Fruit fly (Drosophila melanogaster) whole organism, embryonic: ENCODE measurements around the gene Pis.
A peak's percentile ranks its signal among the peaks of the same experiment; 100 is the strongest.

Experiments
- CG10147 ChIP-seq: fragments of 200-800 bp; sonication (Bioruptor generic); optimal IDR thresholded peaks from 2 replicates; lab custom pipeline; 2019; ENCODE audit warnings: missing biosample characterization, mild to moderate bottlenecking, missing genetic modification characterization, moderate library complexity
- CG10321 ChIP-seq: fragments of 200-800 bp; sonication (Bioruptor generic); IDR thresholded peaks from 2 replicates; pipeline ENCODE4 v1.3.6; 2022; ENCODE audit warnings: missing biosample characterization, missing genetic modification characterization
- CG10543 ChIP-seq: fragments of 200-800 bp; sonication (Bioruptor generic); optimal IDR thresholded peaks from 3 replicates; lab custom pipeline; 2017; ENCODE audit warnings: missing biosample characterization, mild to moderate bottlenecking, missing genetic modification characterization, moderate library complexity
- CG12071 ChIP-seq: fragments of 200-800 bp; sonication (Bioruptor generic); optimal IDR thresholded peaks from 3 replicates; lab custom pipeline; 2018; ENCODE audit warnings: missing biosample characterization, mild to moderate bottlenecking, missing genetic modification characterization
- CG12104 ChIP-seq: fragments of 200-800 bp; sonication (Bioruptor generic); optimal IDR thresholded peaks from 3 replicates; lab custom pipeline; 2016; ENCODE audit warnings: missing biosample characterization, missing genetic modification characterization
- CG12391 ChIP-seq: fragments of 200-800 bp; sonication (Bioruptor generic); optimal IDR thresholded peaks from 3 replicates; lab custom pipeline; 2018; ENCODE audit warnings: missing biosample characterization, mild to moderate bottlenecking, missing genetic modification characterization, moderate library complexity
- CG12744 ChIP-seq: fragments of 200-800 bp; sonication (Bioruptor generic); optimal IDR thresholded peaks from 2 replicates; lab custom pipeline; 2016; ENCODE audit warnings: missing biosample characterization, missing genetic modification characterization
- CG13296 ChIP-seq: fragments of 200-800 bp; sonication (Bioruptor generic); optimal IDR thresholded peaks from 3 replicates; lab custom pipeline; 2018; ENCODE audit warnings: missing biosample characterization, mild to moderate bottlenecking, missing genetic modification characterization
- CG13624 ChIP-seq: fragments of 200-800 bp; sonication (Bioruptor generic); optimal IDR thresholded peaks from 2 replicates; lab custom pipeline; 2016; ENCODE audit warnings: missing biosample characterization, missing genetic modification characterization
- CG13894 ChIP-seq: fragments of 200-800 bp; sonication (Bioruptor generic); optimal IDR thresholded peaks from 3 replicates; lab custom pipeline; 2018; ENCODE audit warnings: missing biosample characterization, mild to moderate bottlenecking, missing genetic modification characterization, moderate library complexity
- CG15479 ChIP-seq: fragments of 200-800 bp; sonication (Bioruptor generic); optimal IDR thresholded peaks from 3 replicates; lab custom pipeline; 2019; ENCODE audit warnings: missing biosample characterization, mild to moderate bottlenecking, missing genetic modification characterization, moderate library complexity
- CG2199 ChIP-seq: fragments of 200-800 bp; sonication (Bioruptor generic); IDR thresholded peaks from 3 replicates; pipeline ENCODE4 v1.3.6; 2022; ENCODE audit warnings: missing biosample characterization, missing genetic modification characterization
- CG33213 ChIP-seq: fragments of 200-800 bp; sonication (Bioruptor generic); optimal IDR thresholded peaks from 3 replicates; lab custom pipeline; 2016; ENCODE audit warnings: missing biosample characterization, missing genetic modification characterization
- CG33557 ChIP-seq: fragments of 200-800 bp; sonication (Bioruptor generic); optimal IDR thresholded peaks from 2 replicates; lab custom pipeline; 2019; ENCODE audit warnings: missing biosample characterization, mild to moderate bottlenecking, missing genetic modification characterization, moderate library complexity
- CG3838 ChIP-seq: fragments of 200-800 bp; sonication (Bioruptor generic); optimal IDR thresholded peaks from 3 replicates; lab custom pipeline; 2016; ENCODE audit warnings: missing biosample characterization, missing genetic modification characterization
- CG43689 ChIP-seq: fragments of 200-800 bp; sonication (Bioruptor generic); IDR thresholded peaks from 2 replicates; pipeline ENCODE4 v1.3.6; 2022; ENCODE audit warnings: missing biosample characterization, missing genetic modification characterization
- CG5953 ChIP-seq: fragments of 200-800 bp; sonication (Bioruptor generic); IDR thresholded peaks from 2 replicates; pipeline ENCODE4 v1.3.6; 2022; ENCODE audit warnings: missing biosample characterization, missing genetic modification characterization
- CG7357 ChIP-seq: fragments of 200-800 bp; sonication (Bioruptor generic); IDR thresholded peaks from 3 replicates; pipeline ENCODE4 v1.3.6; 2022; ENCODE audit warnings: missing biosample characterization, missing genetic modification characterization
- CG7839 ChIP-seq: fragments of 200-800 bp; sonication (Bioruptor generic); optimal IDR thresholded peaks from 3 replicates; lab custom pipeline; 2018; ENCODE audit warnings: missing biosample characterization, mild to moderate bottlenecking, missing genetic modification characterization, moderate library complexity
- CG9609 ChIP-seq: fragments of 200-800 bp; sonication (Bioruptor generic); optimal IDR thresholded peaks from 3 replicates; lab custom pipeline; 2016; ENCODE audit warnings: missing biosample characterization, missing genetic modification characterization
- CG9817 ChIP-seq: fragments of 200-800 bp; sonication (Bioruptor generic); optimal IDR thresholded peaks from 2 replicates; lab custom pipeline; 2018; ENCODE audit warnings: missing biosample characterization, mild to moderate bottlenecking, missing genetic modification characterization, moderate library complexity
- E2f1 ChIP-seq: fragments of 200-800 bp; sonication (Bioruptor generic); IDR thresholded peaks from 2 replicates; pipeline ENCODE4 v1.3.6; 2022; ENCODE audit warnings: missing biosample characterization, missing genetic modification characterization
- Ets97D ChIP-seq: fragments of 200-800 bp; sonication (Bioruptor generic); optimal IDR thresholded peaks from 3 replicates; lab custom pipeline; 2016; ENCODE audit warnings: missing biosample characterization, missing genetic modification characterization
- Fer1 ChIP-seq: fragments of 200-800 bp; sonication (Bioruptor generic); optimal IDR thresholded peaks from 2 replicates; lab custom pipeline; 2017; ENCODE audit warnings: missing biosample characterization, mild to moderate bottlenecking, missing genetic modification characterization
- HLH4C ChIP-seq: fragments of 200-800 bp; sonication (Bioruptor generic); IDR thresholded peaks from 3 replicates; pipeline ENCODE4 v1.3.6; 2022; ENCODE audit warnings: missing biosample characterization, missing genetic modification characterization; ENCODE audit not compliant: partially characterized antibody
- HLH54F ChIP-seq: fragments of 200-800 bp; sonication (Bioruptor generic); optimal IDR thresholded peaks from 3 replicates; lab custom pipeline; 2016; ENCODE audit warnings: missing biosample characterization, missing genetic modification characterization
- NC2α ChIP-seq: fragments of 200-800 bp; sonication (Bioruptor generic); optimal IDR thresholded peaks from 2 replicates; lab custom pipeline; 2016; ENCODE audit warnings: missing biosample characterization, missing genetic modification characterization
- NFAT ChIP-seq: fragments of 200-800 bp; sonication (Bioruptor generic); IDR thresholded peaks from 2 replicates; pipeline ENCODE4 v1.3.6; 2022; ENCODE audit warnings: missing biosample characterization, missing genetic modification characterization
- Nf-YC ChIP-seq: fragments of 200-800 bp; optimal IDR thresholded peaks from 3 replicates; lab custom pipeline; 2019; ENCODE audit warnings: missing biosample characterization, mild to moderate bottlenecking, missing genetic modification characterization, moderate library complexity
- NfI ChIP-seq: fragments of 200-800 bp; sonication (Bioruptor generic); optimal IDR thresholded peaks from 3 replicates; lab custom pipeline; 2018; ENCODE audit warnings: missing biosample characterization, mild to moderate bottlenecking, missing genetic modification characterization, moderate library complexity
- Optix ChIP-seq: fragments of 200-800 bp; sonication (Bioruptor generic); IDR thresholded peaks from 3 replicates; pipeline ENCODE4 v1.3.6; 2022; ENCODE audit warnings: missing biosample characterization, missing genetic modification characterization
- Pdp1 ChIP-seq, 2 experiments: fragments of 200-800 bp; sonication (Bioruptor generic); optimal IDR thresholded peaks; 3 replicates each; lab custom pipeline; 2016; ENCODE audit warnings: missing biosample characterization in 2 of 2, missing genetic modification characterization in 2 of 2, mild to moderate bottlenecking in 1 of 2, moderate library complexity in 1 of 2
- ara ChIP-seq: fragments of 200-800 bp; sonication (Bioruptor generic); IDR thresholded peaks from 2 replicates; pipeline ENCODE4 v1.3.6; 2022; ENCODE audit warnings: missing biosample characterization, missing genetic modification characterization
- bsh ChIP-seq, 2 experiments: fragments of 200-800 bp; sonication (Bioruptor generic); optimal IDR thresholded peaks; 2 replicates each; lab custom pipeline; 2017 to 2018; ENCODE audit warnings: mild to moderate bottlenecking in 2 of 2, missing biosample characterization in 2 of 2, missing genetic modification characterization in 2 of 2, moderate library complexity in 1 of 2
- crc ChIP-seq: fragments of 200-800 bp; sonication (Bioruptor generic); optimal IDR thresholded peaks from 2 replicates; lab custom pipeline; 2016; ENCODE audit warnings: missing biosample characterization, missing genetic modification characterization
- crp ChIP-seq, 2 experiments: fragments of 200-800 bp; sonication (Bioruptor generic); optimal IDR thresholded peaks; 2 replicates in 1 of 2; 3 replicates in 1 of 2; lab custom pipeline; 2017; ENCODE audit warnings: missing biosample characterization in 2 of 2, missing genetic modification characterization in 2 of 2, mild to moderate bottlenecking in 1 of 2, moderate library complexity in 1 of 2
- da ChIP-seq: fragments of 200-800 bp; sonication (Bioruptor generic); optimal IDR thresholded peaks from 2 replicates; lab custom pipeline; 2016; ENCODE audit warnings: missing biosample characterization, missing genetic modification characterization
- dm ChIP-seq: fragments of 200-800 bp; sonication (Bioruptor generic); optimal IDR thresholded peaks from 3 replicates; lab custom pipeline; 2016; ENCODE audit warnings: missing biosample characterization, missing genetic modification characterization
- eve ChIP-seq, 2 experiments: fragments of >200 bp; optimal IDR thresholded peaks; 2 replicates each; lab custom pipeline; 2017; ENCODE audit warnings: missing biosample characterization in 2 of 2, missing genetic modification characterization in 2 of 2
- her ChIP-seq: fragments of 200-800 bp; sonication (Bioruptor generic); optimal IDR thresholded peaks from 2 replicates; lab custom pipeline; 2016; ENCODE audit warnings: missing biosample characterization, missing genetic modification characterization
- nerfin-2 ChIP-seq: fragments of 200-800 bp; sonication (Bioruptor generic); IDR thresholded peaks from 2 replicates; pipeline ENCODE4 v1.3.6; 2022; ENCODE audit warnings: missing biosample characterization, missing genetic modification characterization; ENCODE audit not compliant: partially characterized antibody
- oc ChIP-seq: fragments of 200-800 bp; sonication (Bioruptor generic); optimal IDR thresholded peaks from 2 replicates; lab custom pipeline; 2018; ENCODE audit warnings: missing biosample characterization, mild to moderate bottlenecking, missing genetic modification characterization, moderate library complexity
- org-1 ChIP-seq: fragments of 200-800 bp; sonication (Bioruptor generic); optimal IDR thresholded peaks from 2 replicates; lab custom pipeline; 2017; ENCODE audit warnings: missing biosample characterization, missing genetic modification characterization
- run ChIP-seq: fragments of 200-800 bp; sonication (Bioruptor generic); optimal IDR thresholded peaks from 3 replicates; lab custom pipeline; 2018; ENCODE audit warnings: missing biosample characterization, mild to moderate bottlenecking, missing genetic modification characterization
- sens-2 ChIP-seq: fragments of 200-800 bp; sonication (Bioruptor generic); IDR thresholded peaks from 2 replicates; pipeline ENCODE4 v1.3.6; 2022; ENCODE audit warnings: missing biosample characterization, missing genetic modification characterization
- sim ChIP-seq: fragments of 200-800 bp; sonication (Bioruptor generic); IDR thresholded peaks from 2 replicates; pipeline ENCODE4 v1.3.6; 2022; ENCODE audit warnings: missing biosample characterization, missing genetic modification characterization
- slbo ChIP-seq: fragments of 200-800 bp; sonication (Bioruptor generic); IDR thresholded peaks from 2 replicates; pipeline ENCODE4 v1.3.6; 2022; ENCODE audit warnings: missing biosample characterization, missing genetic modification characterization
- slou ChIP-seq: fragments of 200-800 bp; sonication (Bioruptor generic); optimal IDR thresholded peaks from 3 replicates; lab custom pipeline; 2016; ENCODE audit warnings: missing biosample characterization, missing genetic modification characterization
- slp2 ChIP-seq: fragments of 200-800 bp; sonication (Bioruptor generic); optimal IDR thresholded peaks from 2 replicates; lab custom pipeline; 2016; ENCODE audit warnings: missing biosample characterization, missing genetic modification characterization
- stwl ChIP-seq: fragments of 200-800 bp; sonication (Bioruptor generic); optimal IDR thresholded peaks from 3 replicates; lab custom pipeline; 2018; ENCODE audit warnings: missing biosample characterization, mild to moderate bottlenecking, missing genetic modification characterization, moderate library complexity
- tgo ChIP-seq: fragments of 200-800 bp; sonication (Bioruptor generic); IDR thresholded peaks from 3 replicates; pipeline ENCODE4 v1.3.6; 2022; ENCODE audit warnings: missing biosample characterization, missing genetic modification characterization
- zfh1 ChIP-seq: fragments of 200-800 bp; sonication (Bioruptor generic); IDR thresholded peaks from 3 replicates; pipeline ENCODE4 v1.3.6; 2022; ENCODE audit warnings: missing biosample characterization, missing genetic modification characterization

The Pis gene

DNA sequence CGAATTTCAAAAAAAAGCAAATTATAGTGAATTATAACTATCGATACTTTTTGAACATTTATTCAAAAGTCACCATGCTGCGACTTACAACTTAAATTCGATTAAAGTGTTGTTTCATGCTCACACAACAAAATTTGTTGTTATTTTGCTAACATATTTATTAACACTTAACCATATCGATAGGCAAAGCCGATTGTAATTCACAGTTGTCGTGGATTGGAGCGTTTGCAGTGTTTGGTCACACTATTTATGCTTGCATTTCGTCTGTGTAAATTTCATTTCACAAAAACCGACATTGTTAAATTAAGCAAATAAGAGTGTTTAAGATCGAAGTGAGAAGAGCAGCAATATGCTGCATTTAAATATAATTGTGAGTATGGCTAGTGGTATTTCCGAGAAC is 8.8 kb upstream of the Pis start, which contains the start of gene HUWE1 (continued):
- TF ChIP-seq slp2 (GFP tag; lab: Kevin White, UChicago): no peak
- no peak for TF ChIP-seq ara (GFP tag; lab: Robert Waterston, UW)
- TF ChIP-seq CG33557 (GFP tag; lab: Kevin White, UChicago): peak; percentile 5
- TF ChIP-seq CG15479 (GFP tag; lab: Kevin White, UChicago): no peak
- TF ChIP-seq CG12104: no peak
- peak; percentile 63 for TF ChIP-seq Ets97D (GFP tag; lab: Kevin White, UChicago)
- no peak for TF ChIP-seq CG43689 (GFP tag; lab: Robert Waterston, UW)
- TF ChIP-seq HLH54F (GFP tag; lab: Kevin White, UChicago): peak; percentile 34
- no peak for TF ChIP-seq Optix (GFP tag; lab: Robert Waterston, UW)
- TF ChIP-seq CG3838 (GFP tag; lab: Kevin White, UChicago): no peak
- peak; percentile 26; the same call in 1 of the 2 replicates for TF ChIP-seq slbo (GFP tag; lab: Robert Waterston, UW)
- no peak for TF ChIP-seq CG10321 (GFP tag; lab: Robert Waterston, UW)
- TF ChIP-seq her (GFP tag; lab: Kevin White, UChicago): no peak
- no peak for TF ChIP-seq CG5953 (GFP tag; lab: Robert Waterston, UW)
- peak; percentile 48 for TF ChIP-seq CG33213 (GFP tag; lab: Kevin White, UChicago)
- TF ChIP-seq org-1: no peak
- TF ChIP-seq CG13296 (GFP tag; lab: Kevin White, UChicago): no peak
- no peak for TF ChIP-seq bsh (GFP tag; optimal IDR thresholded peaks at IDR 0.05; lab: Kevin White, UChicago)
- TF ChIP-seq crp (GFP tag; optimal IDR thresholded peaks at IDR 0.05; lab: Kevin White, UChicago): peak in 1 of 2 experiments; percentile 29
- TF ChIP-seq oc (tag; lab: Kevin White, UChicago): no peak
- no peak for TF ChIP-seq Fer1
- TF ChIP-seq CG7357: no peak
- no peak for TF ChIP-seq zfh1 (GFP tag; lab: Robert Waterston, UW)
- TF ChIP-seq nerfin-2 (GFP tag; lab: Robert Waterston, UW): peak; percentile 57
- no peak for TF ChIP-seq CG10147 (GFP tag; lab: Kevin White, UChicago)
- no peak for TF ChIP-seq CG12071 (GFP tag; lab: Kevin White, UChicago)
- TF ChIP-seq stwl (tag; lab: Kevin White, UChicago): peak; percentile 87
- TF ChIP-seq eve (GFP tag; optimal IDR thresholded peaks at IDR 0.05; lab: Kevin White, UChicago): no peak
- TF ChIP-seq da (GFP tag; lab: Kevin White, UChicago): no peak
- no peak for TF ChIP-seq CG2199 (GFP tag; lab: Robert Waterston, UW)
- no peak for TF ChIP-seq E2f1 (GFP tag; lab: Robert Waterston, UW)
- TF ChIP-seq CG13624 (GFP tag; lab: Kevin White, UChicago): peak; percentile 40
- peak; percentile 63 for TF ChIP-seq dm (GFP tag; lab: Kevin White, UChicago)
- TF ChIP-seq Nf-YC (tag; lab: Kevin White, UChicago): no peak
- TF ChIP-seq crc (GFP tag; lab: Kevin White, UChicago): no peak
- peak; percentile 10 for TF ChIP-seq CG9609
- no peak for TF ChIP-seq CG13894 (tag; lab: Kevin White, UChicago)
- no peak for TF ChIP-seq NFAT (GFP tag; lab: Robert Waterston, UW)
- TF ChIP-seq Pdp1 (GFP tag; optimal IDR thresholded peaks at IDR 0.05; lab: Kevin White, UChicago): no peak
- no peak for TF ChIP-seq CG9817 (tag; lab: Kevin White, UChicago)
- TF ChIP-seq slou (GFP tag; lab: Kevin White, UChicago): no peak
- TF ChIP-seq run (tag; lab: Kevin White, UChicago): no peak
- peak; percentile 11 for TF ChIP-seq NfI (GFP tag; lab: Kevin White, UChicago)
- TF ChIP-seq CG10543 (GFP tag; lab: Kevin White, UChicago): no peak
- TF ChIP-seq sim (GFP tag; lab: Robert Waterston, UW): no peak
- no peak for TF ChIP-seq tgo (GFP tag; lab: Robert Waterston, UW)
- TF ChIP-seq sens-2 (GFP tag; lab: Robert Waterston, UW): no peak
- peak; percentile 71 for TF ChIP-seq HLH4C (GFP tag; lab: Robert Waterston, UW)
- TF ChIP-seq CG12744 (GFP tag; lab: Kevin White, UChicago): no peak
- TF ChIP-seq NC2α (GFP tag; lab: Kevin White, UChicago): no peak
- peak; percentile 37 for TF ChIP-seq CG12391
- TF ChIP-seq CG7839 (tag; lab: Kevin White, UChicago): no peak
